Worm (Caenorhabditis elegans): Measurements from ENCODE around the gene C05B5.8.

DNA sequence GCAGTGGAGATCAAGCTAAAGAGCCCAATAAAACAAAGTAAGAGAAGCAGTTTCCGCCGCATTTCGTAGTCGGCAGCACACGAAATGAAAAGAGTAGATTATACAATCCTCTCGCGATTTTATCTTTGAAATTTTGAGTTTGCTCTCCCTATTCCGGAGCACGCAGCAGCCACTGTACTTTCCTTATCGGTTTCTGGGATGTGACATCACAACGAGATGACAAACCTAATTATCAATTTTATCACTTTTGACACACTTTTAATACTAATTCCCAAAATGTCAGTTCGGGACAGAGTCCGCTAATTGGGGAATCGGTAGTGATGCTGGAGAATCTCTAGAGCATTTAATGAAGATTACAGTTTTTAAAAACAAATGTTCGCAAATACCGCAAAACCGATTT, 43.1 kb upstream of the C05B5.8 start, which contains the start of gene T16G12.1:
- no peak for TF ChIP-seq nhr-237 (tag; optimal IDR thresholded peaks at IDR 0.05)
- TF ChIP-seq nhr-76 (tag; optimal IDR thresholded peaks at IDR 0.05) = no peak
- no peak for TF ChIP-seq ama-1 (optimal IDR thresholded peaks at IDR 0.05)
- TF ChIP-seq mxl-3 (GFP tag; optimal IDR thresholded peaks at IDR 0.05) = no peak
- no peak for TF ChIP-seq dpl-1 (GFP tag; optimal IDR thresholded peaks at IDR 0.05)
- no peak for TF ChIP-seq unc-130 (GFP tag; optimal IDR thresholded peaks at IDR 0.05)
- TF ChIP-seq jun-1 (tag; optimal IDR thresholded peaks at IDR 0.05) = no peak
- TF ChIP-seq egl-27 (tag; optimal IDR thresholded peaks at IDR 0.05) = no peak
- no peak for TF ChIP-seq lin-13 (GFP tag; optimal IDR thresholded peaks at IDR 0.05)
